Worm (Caenorhabditis elegans): Measurements from ENCODE around the gene lido-15.

Gene lido-15

DNA sequence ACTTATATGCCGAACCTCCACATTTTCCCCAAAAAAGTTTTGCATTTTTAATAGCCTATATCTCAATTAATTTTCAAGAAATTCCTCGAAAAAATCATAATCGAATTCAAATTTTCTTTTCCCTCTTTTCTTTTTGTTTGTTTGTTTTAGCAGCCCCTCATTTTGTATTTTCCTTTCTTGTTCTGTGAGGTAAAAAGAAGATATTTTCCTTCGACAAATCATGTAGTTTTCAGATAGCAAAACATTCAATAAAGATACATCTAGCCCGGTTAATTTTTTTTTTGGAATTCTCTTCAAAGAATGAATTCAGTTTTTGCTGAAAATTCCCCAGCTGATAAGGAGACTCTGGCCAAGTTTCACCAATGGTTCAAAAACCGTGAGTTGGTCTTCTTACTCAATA lies 36.4 kb upstream of the lido-15 start, which contains the start of gene T24E12.3:
Gene T24E12.3, plus strand, starts transcription at position 301 of the 400 bp plus-strand sequence.
- no peak for TF ChIP-seq fkh-10 (GFP tag; optimal IDR thresholded peaks at IDR 0.05)
- TF ChIP-seq unc-42 (tag; optimal IDR thresholded peaks at IDR 0.05), result no peak
- no peak for TF ChIP-seq ceh-19 (GFP tag; optimal IDR thresholded peaks at IDR 0.05)
- no peak for TF ChIP-seq elt-2 (tag; optimal IDR thresholded peaks at IDR 0.05)
- no peak for TF ChIP-seq zip-5 (tag; optimal IDR thresholded peaks at IDR 0.05)
- no peak for TF ChIP-seq hlh-8 (tag; optimal IDR thresholded peaks at IDR 0.05)
- TF ChIP-seq pros-1 (tag; optimal IDR thresholded peaks at IDR 0.05), result no peak
- no peak for TF ChIP-seq ztf-16 (tag; optimal IDR thresholded peaks at IDR 0.05)
- TF ChIP-seq ceh-18 (tag; optimal IDR thresholded peaks at IDR 0.05), result no peak
- TF ChIP-seq fkh-6 (tag; optimal IDR thresholded peaks at IDR 0.05), result no peak
- TF ChIP-seq hlh-15 (tag; optimal IDR thresholded peaks at IDR 0.05), result no peak
- TF ChIP-seq fax-1 (tag; optimal IDR thresholded peaks at IDR 0.05), result no peak
- TF ChIP-seq ceh-2 (tag; optimal IDR thresholded peaks at IDR 0.05), result no peak
- TF ChIP-seq madf-2 (tag; optimal IDR thresholded peaks at IDR 0.05), result no peak
- TF ChIP-seq pat-9 (tag; optimal IDR thresholded peaks at IDR 0.05), result no peak
- no peak for TF ChIP-seq ets-4 (tag; optimal IDR thresholded peaks at IDR 0.05)
- no peak for TF ChIP-seq ttx-3 (tag; optimal IDR thresholded peaks at IDR 0.05)
- TF ChIP-seq ama-1 (optimal IDR thresholded peaks at IDR 0.05), result no peak

DNA sequence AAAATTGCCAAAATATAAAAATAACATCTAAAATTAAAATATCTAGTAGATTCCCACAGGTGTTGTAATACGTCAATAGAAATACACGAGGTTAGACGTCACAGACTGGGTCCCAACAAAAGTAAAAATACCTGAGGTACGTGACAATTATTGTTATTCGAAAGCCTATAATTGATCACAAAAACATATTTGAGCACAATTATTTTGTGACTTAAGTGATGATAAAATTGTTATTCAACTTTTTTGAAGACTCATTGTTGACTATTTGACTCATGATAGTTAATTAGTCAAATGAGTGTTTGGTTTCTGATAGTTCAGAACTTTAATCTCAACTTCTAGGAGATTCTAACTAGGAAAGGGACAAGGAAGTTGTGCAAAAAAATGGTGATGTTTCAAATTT lies 34.3 kb upstream of the lido-15 start:
- TF ChIP-seq zip-5 (tag; optimal IDR thresholded peaks at IDR 0.05), result no peak
- TF ChIP-seq ceh-31 (tag; optimal IDR thresholded peaks at IDR 0.05), result no peak
- no peak for TF ChIP-seq nhr-11 (tag; optimal IDR thresholded peaks at IDR 0.05)
- no peak for TF ChIP-seq pat-9 (tag; optimal IDR thresholded peaks at IDR 0.05)

DNA sequence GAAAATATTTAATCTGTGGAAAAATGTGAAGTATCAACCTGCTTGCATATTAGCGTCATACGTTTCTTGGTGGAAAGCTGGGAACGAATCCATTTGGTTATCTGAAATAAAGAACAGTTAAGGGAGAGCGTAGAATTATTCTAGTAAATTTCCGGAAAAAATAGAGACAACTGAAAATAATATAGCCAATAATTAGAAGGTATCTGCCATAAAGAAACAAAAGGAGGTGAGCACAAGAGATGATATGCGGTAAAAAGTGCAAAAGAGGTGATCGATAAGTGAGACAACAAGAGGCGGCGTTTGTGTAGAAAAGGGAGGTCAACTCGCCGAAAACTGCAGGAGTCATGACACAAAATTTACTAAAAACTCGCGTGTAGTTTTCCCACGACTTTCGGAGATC lies 32.6 kb upstream of the lido-15 start, which contains the start of gene T24E12.11:
Gene T24E12.11, minus strand, starts transcription at position 101 of the 400 bp plus-strand sequence.
- TF ChIP-seq K09A11.1 (tag; optimal IDR thresholded peaks at IDR 0.05; ENCODE audit: insufficient read depth) (no peak), fkh-6 (tag; optimal IDR thresholded peaks at IDR 0.05) (no peak), hlh-6 (tag; optimal IDR thresholded peaks at IDR 0.05) (no peak), pha-2 (tag; optimal IDR thresholded peaks at IDR 0.05) (no peak), che-1 (tag; optimal IDR thresholded peaks at IDR 0.05) (no peak), pqm-1 (tag; optimal IDR thresholded peaks at IDR 0.05) (no peak)

DNA sequence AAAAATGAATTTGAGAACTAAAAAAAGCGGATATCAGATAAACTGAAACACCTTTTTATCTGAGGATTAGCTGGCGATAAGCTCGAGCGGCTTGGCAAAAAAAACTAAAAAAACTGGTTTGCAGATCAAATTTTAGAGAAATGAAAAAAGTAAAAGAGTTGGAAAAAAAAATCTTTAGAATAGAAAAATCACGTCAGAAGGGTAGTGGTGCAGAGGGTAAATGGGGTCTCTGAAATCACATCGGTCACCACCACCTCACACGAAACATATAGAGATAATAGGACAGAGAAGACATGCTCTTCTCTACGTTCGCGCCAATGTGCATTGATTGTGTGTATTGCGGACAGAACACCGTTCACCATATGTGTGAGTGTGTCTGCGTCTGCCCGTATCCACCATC lies 30.8 kb upstream of the lido-15 start:
- TF ChIP-seq unc-86 (tag; optimal IDR thresholded peaks at IDR 0.05) (no peak), ceh-48 (tag; optimal IDR thresholded peaks at IDR 0.05) (no peak)

DNA sequence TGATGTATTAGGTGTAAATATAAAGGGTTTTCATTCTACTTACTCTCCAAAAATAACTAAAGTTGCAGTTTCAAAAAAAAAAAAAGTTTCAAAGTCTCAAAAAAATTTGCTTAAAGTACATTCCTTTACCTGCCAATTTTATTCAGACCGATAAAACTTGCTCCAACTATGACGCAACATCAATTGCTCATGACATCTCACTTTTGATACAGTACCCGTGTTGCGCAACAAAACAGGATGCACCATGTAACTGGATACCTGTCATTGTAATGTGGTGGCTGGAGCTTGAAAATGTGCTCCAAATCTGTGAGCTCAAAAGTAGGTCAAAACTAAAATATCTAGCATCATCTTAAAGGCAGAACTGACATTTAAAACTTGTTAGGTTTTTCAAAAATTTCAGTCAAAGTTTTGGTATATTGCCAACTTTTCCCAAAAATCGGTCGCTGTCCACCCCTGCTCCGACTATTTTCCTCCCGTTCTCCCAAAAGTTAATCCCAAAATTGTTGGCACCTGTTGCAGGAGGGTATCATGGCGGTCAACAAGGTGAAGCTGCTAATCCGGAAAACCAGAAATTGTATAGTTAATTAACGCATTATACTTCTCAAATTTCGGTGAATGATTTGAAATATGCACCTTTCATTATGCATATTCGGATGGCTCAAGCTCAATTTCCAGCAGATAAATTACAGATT lies 29.6 kb upstream of the lido-15 start, which contains the start of gene T24E12.2:
Gene T24E12.2, plus strand, starts transcription at position 642 of the 692 bp plus-strand sequence.
- no peak for TF ChIP-seq K02D7.2 (tag; optimal IDR thresholded peaks at IDR 0.05)
- no peak for TF ChIP-seq nfya-1 (tag; optimal IDR thresholded peaks at IDR 0.05)
- TF ChIP-seq zip-5 (tag; optimal IDR thresholded peaks at IDR 0.05), result no peak
- TF ChIP-seq ceh-14 (tag; optimal IDR thresholded peaks at IDR 0.05), result no peak
- no peak for TF ChIP-seq ama-1 (optimal IDR thresholded peaks at IDR 0.05)
- TF ChIP-seq hlh-30 (tag; optimal IDR thresholded peaks at IDR 0.05; ENCODE audit: insufficient read depth), result no peak
- no peak for TF ChIP-seq sdc-2 (tag; optimal IDR thresholded peaks at IDR 0.05)
- TF ChIP-seq ceh-19 (GFP tag; optimal IDR thresholded peaks at IDR 0.05), result no peak
- no peak for TF ChIP-seq ceh-31 (tag; optimal IDR thresholded peaks at IDR 0.05)
- TF ChIP-seq rnt-1 (tag; optimal IDR thresholded peaks at IDR 0.05), result no peak

DNA sequence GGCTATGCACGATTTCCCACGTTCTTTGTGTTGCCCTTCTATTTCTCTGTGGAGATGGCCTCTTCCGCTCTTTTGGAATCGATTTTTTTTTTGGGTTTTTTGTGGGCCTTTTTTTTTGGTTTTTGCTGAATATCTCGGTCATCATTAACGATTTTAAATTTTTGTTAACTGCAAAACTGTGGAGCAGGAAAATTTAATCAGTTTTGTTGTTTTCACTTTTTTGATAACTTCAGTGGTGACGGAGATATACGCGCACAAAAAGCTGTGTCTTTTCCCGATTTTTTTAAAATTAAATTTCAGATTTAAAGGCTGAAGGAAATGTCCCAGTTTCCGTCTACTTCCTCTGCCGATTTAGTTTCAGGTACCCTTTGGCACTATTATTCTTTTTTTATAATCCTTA lies 26.8 kb upstream of the lido-15 start, which contains the start of gene T24E12.1:
Gene T24E12.1, plus strand, starts transcription at position 301 of the 400 bp plus-strand sequence.
- TF ChIP-seq rnt-1 (tag; optimal IDR thresholded peaks at IDR 0.05) (no peak), madf-2 (tag; optimal IDR thresholded peaks at IDR 0.05) (no peak), dve-1 (tag; optimal IDR thresholded peaks at IDR 0.05) (no peak), F13H6.1 (tag; optimal IDR thresholded peaks at IDR 0.05) (no peak), ceh-30 (tag; optimal IDR thresholded peaks at IDR 0.05) (no peak), ttx-3 (tag; optimal IDR thresholded peaks at IDR 0.05) (no peak), zip-5 (tag; optimal IDR thresholded peaks at IDR 0.05) (no peak), pha-2 (tag; optimal IDR thresholded peaks at IDR 0.05) (no peak), ceh-9 (tag; optimal IDR thresholded peaks at IDR 0.05) (no peak), pag-3 (tag; optimal IDR thresholded peaks at IDR 0.05; ENCODE audit: borderline replicate concordance) (no peak), ama-1 (optimal IDR thresholded peaks at IDR 0.05) (no peak), fkh-6 (tag; optimal IDR thresholded peaks at IDR 0.05) (no peak), fax-1 (tag; optimal IDR thresholded peaks at IDR 0.05) (no peak), hlh-8 (tag; optimal IDR thresholded peaks at IDR 0.05) (no peak), ceh-14 (tag; optimal IDR thresholded peaks at IDR 0.05) (no peak), sox-2 (GFP tag; IDR thresholded peaks at IDR 0.05) (no peak), elt-2 (tag; optimal IDR thresholded peaks at IDR 0.05) (no peak), nhr-11 (tag; optimal IDR thresholded peaks at IDR 0.05) (no peak), C08G9.2 (tag; optimal IDR thresholded peaks at IDR 0.05) (no peak), tbx-7 (tag; optimal IDR thresholded peaks at IDR 0.05) (no peak)
